Fruit fly (Drosophila melanogaster) whole organism, prepupa: ENCODE measurements around the gene Dyrk2.

ENCODE experiments used
- CG10669 ChIP-seq: fragments of 200-800 bp; sonication (Bioruptor generic); optimal IDR thresholded peaks from 3 replicates; lab custom pipeline; 2018; ENCODE audit warnings: missing biosample characterization, mild to moderate bottlenecking, missing genetic modification characterization, moderate library complexity
- CG11294 ChIP-seq: fragments of 200-800 bp; sonication (Bioruptor generic); IDR thresholded peaks from 2 replicates; pipeline ENCODE4 v1.3.6; 2022; ENCODE audit warnings: missing biosample characterization, missing genetic modification characterization
- Eip93F ChIP-seq: fragments of 200-800 bp; sonication (Bioruptor generic); optimal IDR thresholded peaks from 2 replicates; lab custom pipeline; 2016; ENCODE audit warnings: missing biosample characterization, mild to moderate bottlenecking, missing genetic modification characterization

DNA sequence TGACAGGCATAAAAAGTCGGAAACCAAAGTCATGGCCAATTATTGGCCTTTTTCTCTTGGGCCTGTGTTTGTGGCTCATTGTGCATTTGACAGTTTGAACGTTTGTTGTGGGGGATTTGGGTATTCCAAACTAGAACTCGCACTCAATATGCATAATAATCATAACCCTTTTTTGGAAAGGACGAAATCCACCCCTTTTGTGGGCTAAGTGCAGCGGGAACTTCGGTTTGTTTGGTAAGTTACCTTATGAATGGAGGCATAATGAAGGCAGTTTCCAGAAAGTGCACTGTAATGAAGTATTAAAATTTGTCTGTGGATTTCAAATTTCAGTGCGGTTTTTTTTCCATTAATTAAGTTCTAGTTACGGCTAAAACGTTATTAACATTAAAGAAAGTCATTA lies 35.6 kb downstream of the Dyrk2 start:
- TF ChIP-seq CG11294 (GFP tag; lab: Robert Waterston, UW): no peak
- TF ChIP-seq Eip93F (GFP tag; lab: Kevin White, UChicago): no peak
- no peak for TF ChIP-seq CG10669 (GFP tag; lab: Kevin White, UChicago)
